Worm (Caenorhabditis elegans) whole organism, young adult: ENCODE data around the gene F36D3.14.

ENCODE experiments used
- D2030.7 ChIP-seq: fragments of 200-800 bp; sonication (Bioruptor generic); IDR thresholded peaks from 2 replicates; pipeline ENCODE4 v1.3.6; 2022; ENCODE audit warnings: missing genetic modification reagents, missing genetic modification characterization, missing compliant biosample characterization
- F39B2.1 ChIP-seq: fragments of 200-800 bp; sonication (Bioruptor generic); IDR thresholded peaks from 2 replicates; pipeline ENCODE4 v1.3.6; 2022; ENCODE audit warnings: missing genetic modification reagents, missing genetic modification characterization, missing compliant biosample characterization
- aptf-3 ChIP-seq: fragments of 200-800 bp; sonication (Bioruptor generic); IDR thresholded peaks from 2 replicates; pipeline ENCODE4 v1.3.6; 2022; ENCODE audit warnings: missing genetic modification characterization, missing compliant biosample characterization
- ceh-58 ChIP-seq: fragments of 200-800 bp; sonication (Bioruptor generic); IDR thresholded peaks from 2 replicates; pipeline ENCODE4 v1.3.6; 2022; ENCODE audit warnings: missing genetic modification characterization, missing compliant biosample characterization
- egl-18 ChIP-seq: fragments of 200-800 bp; sonication (Bioruptor generic); IDR thresholded peaks from 2 replicates; pipeline ENCODE4 v1.3.6; 2022; ENCODE audit warnings: missing genetic modification reagents, missing genetic modification characterization, missing compliant biosample characterization
- him-1 ChIP-seq: sonication (generic microtip); optimal IDR thresholded peaks from 2 replicates; lab custom pipeline; 2016; ENCODE audit warnings: missing genotype, missing genetic modification reagents, missing genetic modification characterization, missing compliant biosample characterization
- nfya-1 ChIP-seq: sonication (generic microtip); optimal IDR thresholded peaks from 2 replicates; lab custom pipeline; 2017; ENCODE audit warnings: antibody characterized with exemption, missing compliant biosample characterization, missing genetic modification characterization, borderline replicate concordance; ENCODE audit not compliant: insufficient read depth
- repo-1 ChIP-seq: sonication (generic microtip); optimal IDR thresholded peaks from 2 replicates; lab custom pipeline; 2017; ENCODE audit warnings: mild to moderate bottlenecking, missing genetic modification characterization, missing compliant biosample characterization
- rpc-1 ChIP-seq, 2 experiments: fragments of 150-350 bp in 1 of 2; sonication (generic microtip) in 1 of 2; optimal IDR thresholded peaks; 2 replicates each; lab custom pipeline; 2014 to 2018; ENCODE audit warnings: missing biosample characterization in 1 of 2, missing genetic modification characterization in 1 of 2, missing genetic modification reagents in 1 of 2, missing genotype in 1 of 2
- unc-130 ChIP-seq: sonication (generic microtip); optimal IDR thresholded peaks from 2 replicates; lab custom pipeline; 2016; ENCODE audit warnings: missing genetic modification reagents, missing genetic modification characterization, missing compliant biosample characterization
- zfh-2 ChIP-seq: fragments of 200-800 bp; sonication (Bioruptor generic); conservative IDR thresholded peaks from 2 replicates; pipeline ENCODE4 v1.3.6; 2022; ENCODE audit warnings: missing genetic modification reagents, missing genetic modification characterization, missing compliant biosample characterization
- ztf-26 ChIP-seq: sonication (generic microtip); optimal IDR thresholded peaks from 2 replicates; lab custom pipeline; 2017; ENCODE audit warnings: missing genetic modification characterization, missing compliant biosample characterization

ce11 chrV:16483681-16484080 lies 19.4 kb downstream of the F36D3.14 start, which contains the start of gene srh-139:
- no peak for TF ChIP-seq ztf-26 (tag; lab: Kevin White, UChicago)
- TF ChIP-seq nfya-1 (tag; lab: Kevin White, UChicago) = no peak
- TF ChIP-seq him-1 (tag; lab: Kevin White, UChicago) = no peak
- no peak for TF ChIP-seq egl-18
- TF ChIP-seq aptf-3 (GFP tag; lab: Robert Waterston, UW) = no peak
- no peak for TF ChIP-seq F39B2.1 (GFP tag; lab: Robert Waterston, UW)
- no peak for TF ChIP-seq ceh-58
- no peak for TF ChIP-seq unc-130 (GFP tag; lab: Kevin White, UChicago)
- TF ChIP-seq repo-1 (tag; lab: Kevin White, UChicago) = no peak
- TF ChIP-seq zfh-2 (GFP tag; lab: Robert Waterston, UW) = no peak
- TF ChIP-seq D2030.7 (GFP tag; lab: Robert Waterston, UW) = no peak
- no peak for TF ChIP-seq rpc-1 (optimal IDR thresholded peaks at IDR 0.05; lab: Kevin White, UChicago)
- TF ChIP-seq rpc-1 (tag; optimal IDR thresholded peaks at IDR 0.05; lab: Kevin White, UChicago) = no peak
